Fruit fly (Drosophila melanogaster) whole organism, embryonic: Measurements from ENCODE around the gene crol.

Source experiments
- Atf3 ChIP-seq: fragments of 200-800 bp; sonication (Bioruptor generic); optimal IDR thresholded peaks from 3 replicates; lab custom pipeline; 2016; ENCODE audit warnings: missing biosample characterization, missing genetic modification characterization
- BtbVII ChIP-seq: fragments of 200-800 bp; sonication (Bioruptor generic); optimal IDR thresholded peaks from 3 replicates; lab custom pipeline; 2017; ENCODE audit warnings: missing biosample characterization, mild to moderate bottlenecking, missing genetic modification characterization
- CG11723 ChIP-seq: fragments of 200-800 bp; sonication (Bioruptor generic); optimal IDR thresholded peaks from 2 replicates; lab custom pipeline; 2017; ENCODE audit warnings: missing biosample characterization, mild to moderate bottlenecking, missing genetic modification characterization
- CG12155 ChIP-seq: fragments of 200-800 bp; sonication (Bioruptor generic); optimal IDR thresholded peaks from 3 replicates; lab custom pipeline; 2016; ENCODE audit warnings: missing biosample characterization, missing genetic modification characterization
- CG13296 ChIP-seq: fragments of 200-800 bp; sonication (Bioruptor generic); optimal IDR thresholded peaks from 3 replicates; lab custom pipeline; 2018; ENCODE audit warnings: missing biosample characterization, mild to moderate bottlenecking, missing genetic modification characterization
- CG13894 ChIP-seq: fragments of 200-800 bp; sonication (Bioruptor generic); optimal IDR thresholded peaks from 3 replicates; lab custom pipeline; 2018; ENCODE audit warnings: missing biosample characterization, mild to moderate bottlenecking, missing genetic modification characterization, moderate library complexity
- CG17328 ChIP-seq: fragments of 200-800 bp; sonication (Bioruptor generic); IDR thresholded peaks from 2 replicates; pipeline ENCODE4 v1.3.6; 2022; ENCODE audit warnings: missing biosample characterization, missing genetic modification characterization
- CG1792 ChIP-seq: fragments of 200-800 bp; sonication (Bioruptor generic); optimal IDR thresholded peaks from 2 replicates; lab custom pipeline; 2016; ENCODE audit warnings: missing biosample characterization, missing genetic modification characterization
- CG18476 ChIP-seq: fragments of 200-800 bp; sonication (Bioruptor generic); optimal IDR thresholded peaks from 2 replicates; lab custom pipeline; 2016; ENCODE audit warnings: missing biosample characterization, mild to moderate bottlenecking, missing genetic modification characterization
- CG30020 ChIP-seq: fragments of 200-800 bp; optimal IDR thresholded peaks from 2 replicates; lab custom pipeline; 2019; ENCODE audit warnings: missing biosample characterization, mild to moderate bottlenecking, missing genetic modification characterization, moderate library complexity
- CG30403 ChIP-seq: fragments of 200-800 bp; sonication (Bioruptor generic); optimal IDR thresholded peaks from 3 replicates; lab custom pipeline; 2016; ENCODE audit warnings: missing biosample characterization, missing genetic modification characterization
- CG4328 ChIP-seq: fragments of 200-800 bp; sonication (Bioruptor generic); optimal IDR thresholded peaks from 3 replicates; lab custom pipeline; 2017; ENCODE audit warnings: missing biosample characterization, missing genetic modification reagents, missing genetic modification characterization
- CG4707 ChIP-seq: fragments of 200-800 bp; sonication (Bioruptor generic); optimal IDR thresholded peaks from 2 replicates; lab custom pipeline; 2018; ENCODE audit warnings: missing biosample characterization, mild to moderate bottlenecking, missing genetic modification characterization, moderate library complexity
- CG5953 ChIP-seq: fragments of 200-800 bp; sonication (Bioruptor generic); IDR thresholded peaks from 2 replicates; pipeline ENCODE4 v1.3.6; 2022; ENCODE audit warnings: missing biosample characterization, missing genetic modification characterization
- CG6175 ChIP-seq: fragments of 200-800 bp; sonication (Bioruptor generic); IDR thresholded peaks from 3 replicates; pipeline ENCODE4 v1.3.6; 2022; ENCODE audit warnings: missing biosample characterization, missing genetic modification characterization
- CG7839 ChIP-seq: fragments of 200-800 bp; sonication (Bioruptor generic); optimal IDR thresholded peaks from 3 replicates; lab custom pipeline; 2018; ENCODE audit warnings: missing biosample characterization, mild to moderate bottlenecking, missing genetic modification characterization, moderate library complexity
- CG8944 ChIP-seq: fragments of 200-800 bp; sonication (Bioruptor generic); optimal IDR thresholded peaks from 3 replicates; lab custom pipeline; 2016; ENCODE audit warnings: missing biosample characterization, missing genetic modification characterization
- CG9797 ChIP-seq: fragments of 200-800 bp; sonication (Bioruptor generic); optimal IDR thresholded peaks from 3 replicates; lab custom pipeline; 2018; ENCODE audit warnings: missing biosample characterization, mild to moderate bottlenecking, missing genetic modification characterization
- CG9817 ChIP-seq: fragments of 200-800 bp; sonication (Bioruptor generic); optimal IDR thresholded peaks from 2 replicates; lab custom pipeline; 2018; ENCODE audit warnings: missing biosample characterization, mild to moderate bottlenecking, missing genetic modification characterization, moderate library complexity
- CHES-1-like ChIP-seq: fragments of 200-800 bp; sonication (Bioruptor generic); optimal IDR thresholded peaks from 2 replicates; lab custom pipeline; 2016; ENCODE audit warnings: missing biosample characterization, missing genetic modification characterization
- Dbx ChIP-seq: fragments of 200-800 bp; sonication (Bioruptor generic); IDR thresholded peaks from 3 replicates; pipeline ENCODE4 v1.3.6; 2022; ENCODE audit warnings: missing biosample characterization, missing genetic modification characterization
- Dll ChIP-seq: fragments of 200-800 bp; sonication (Bioruptor generic); IDR thresholded peaks from 4 replicates; pipeline ENCODE4 v1.3.6; 2022; ENCODE audit warnings: missing biosample characterization, missing genetic modification characterization; ENCODE audit not compliant: partially characterized antibody
- Doc2 ChIP-seq: fragments of 200-800 bp; sonication (Bioruptor generic); IDR thresholded peaks from 2 replicates; pipeline ENCODE4 v1.3.6; 2022; ENCODE audit warnings: missing biosample characterization, missing genetic modification characterization
- Dp ChIP-seq: fragments of 200-800 bp; sonication (Bioruptor generic); optimal IDR thresholded peaks from 2 replicates; lab custom pipeline; 2018; ENCODE audit warnings: missing biosample characterization, mild to moderate bottlenecking, missing genetic modification characterization, moderate library complexity
- Dref ChIP-seq: fragments of 200-800 bp; sonication (Bioruptor generic); IDR thresholded peaks from 2 replicates; pipeline ENCODE4 v1.3.6; 2022; ENCODE audit warnings: missing biosample characterization, missing genetic modification characterization
- E2f1 ChIP-seq: fragments of 200-800 bp; sonication (Bioruptor generic); IDR thresholded peaks from 2 replicates; pipeline ENCODE4 v1.3.6; 2022; ENCODE audit warnings: missing biosample characterization, missing genetic modification characterization
- E2f2 ChIP-seq: fragments of 200-800 bp; sonication (Bioruptor generic); IDR thresholded peaks from 2 replicates; pipeline ENCODE4 v1.3.6; 2022; ENCODE audit warnings: missing biosample characterization, missing genetic modification characterization
- Hmr ChIP-seq: fragments of 200-800 bp; sonication (Bioruptor generic); optimal IDR thresholded peaks from 3 replicates; lab custom pipeline; 2017; ENCODE audit warnings: mild to moderate bottlenecking, missing biosample characterization, missing genetic modification reagents, missing genetic modification characterization
- Hsf ChIP-seq: fragments of 200-800 bp; sonication (Bioruptor generic); optimal IDR thresholded peaks from 3 replicates; lab custom pipeline; 2016; ENCODE audit warnings: missing biosample characterization, missing genetic modification characterization
- Max ChIP-seq: fragments of 200-800 bp; sonication (Bioruptor generic); optimal IDR thresholded peaks from 2 replicates; lab custom pipeline; 2016; ENCODE audit warnings: missing biosample characterization, mild to moderate bottlenecking, missing genetic modification characterization
- Med ChIP-seq: fragments of 200-800 bp; sonication (Bioruptor generic); peaks from one replicate; lab custom pipeline; 2016; ENCODE audit warnings: missing biosample characterization, missing genetic modification characterization, mild to moderate bottlenecking, inconsistent platforms, moderate library complexity
- NC2β ChIP-seq: fragments of 200-800 bp; sonication (Bioruptor generic); optimal IDR thresholded peaks from 2 replicates; lab custom pipeline; 2016; ENCODE audit warnings: missing biosample characterization, missing genetic modification characterization
- NFAT ChIP-seq: fragments of 200-800 bp; sonication (Bioruptor generic); IDR thresholded peaks from 2 replicates; pipeline ENCODE4 v1.3.6; 2022; ENCODE audit warnings: missing biosample characterization, missing genetic modification characterization
- Pdp1 ChIP-seq, 2 experiments: fragments of 200-800 bp; sonication (Bioruptor generic); optimal IDR thresholded peaks; 3 replicates each; lab custom pipeline; 2016; ENCODE audit warnings: missing biosample characterization in 2 of 2, missing genetic modification characterization in 2 of 2, mild to moderate bottlenecking in 1 of 2, moderate library complexity in 1 of 2
- Side ChIP-seq: fragments of 200-800 bp; sonication (Bioruptor generic); optimal IDR thresholded peaks from 2 replicates; lab custom pipeline; 2016; ENCODE audit warnings: missing biosample characterization, missing genetic modification characterization
- Sin3A ChIP-seq: fragments of >200 bp; optimal IDR thresholded peaks from 2 replicates; lab custom pipeline; 2018
- Trl ChIP-seq, 3 experiments: fragments of >200 bp in 2 of 3; fragments of 200-800 bp in 1 of 3; sonication (Bioruptor generic) in 1 of 3; optimal IDR thresholded peaks; 2 replicates in 1 of 3; 3 replicates in 2 of 3; lab custom pipeline; 2016 to 2017; ENCODE audit warnings: missing biosample characterization in 1 of 3, missing genetic modification characterization in 1 of 3
- Xbp1 ChIP-seq: fragments of 200-800 bp; sonication (Bioruptor generic); optimal IDR thresholded peaks from 3 replicates; lab custom pipeline; 2016; ENCODE audit warnings: missing biosample characterization, mild to moderate bottlenecking, missing genetic modification characterization
- emc ChIP-seq: fragments of 200-800 bp; sonication (Bioruptor generic); optimal IDR thresholded peaks from 2 replicates; lab custom pipeline; 2016; ENCODE audit warnings: missing biosample characterization, missing genetic modification characterization
- esg ChIP-seq: fragments of 200-800 bp; sonication (Bioruptor generic); conservative IDR thresholded peaks from 2 replicates; pipeline ENCODE4 v1.3.6; 2022; ENCODE audit warnings: missing biosample characterization, missing genetic modification characterization
- eve ChIP-seq, 2 experiments: fragments of >200 bp; optimal IDR thresholded peaks; 2 replicates each; lab custom pipeline; 2017; ENCODE audit warnings: missing biosample characterization in 2 of 2, missing genetic modification characterization in 2 of 2
- ewg ChIP-seq: fragments of 200-800 bp; sonication (Bioruptor generic); optimal IDR thresholded peaks from 3 replicates; lab custom pipeline; 2017; ENCODE audit warnings: mild to moderate bottlenecking, missing biosample characterization, missing genetic modification reagents, missing genetic modification characterization
- her ChIP-seq: fragments of 200-800 bp; sonication (Bioruptor generic); optimal IDR thresholded peaks from 2 replicates; lab custom pipeline; 2016; ENCODE audit warnings: missing biosample characterization, missing genetic modification characterization
- hkb ChIP-seq, 2 experiments: fragments of 200-800 bp in 1 of 2; fragments of >200 bp in 1 of 2; sonication (Bioruptor generic) in 1 of 2; IDR thresholded peaks in 1 of 2; optimal IDR thresholded peaks in 1 of 2; 2 replicates each; pipeline versions ENCODE4 v1.3.6 to Lab custom; 2017 to 2022; ENCODE audit warnings: missing biosample characterization in 1 of 2, missing genetic modification characterization in 1 of 2
- maf-S ChIP-seq: fragments of 200-800 bp; sonication (Bioruptor generic); optimal IDR thresholded peaks from 2 replicates; lab custom pipeline; 2016; ENCODE audit warnings: missing biosample characterization, missing genetic modification characterization
- mam ChIP-seq: fragments of 200-800 bp; sonication (Bioruptor generic); optimal IDR thresholded peaks from 3 replicates; lab custom pipeline; 2016; ENCODE audit warnings: missing biosample characterization, missing genetic modification characterization
- slbo ChIP-seq: fragments of 200-800 bp; sonication (Bioruptor generic); IDR thresholded peaks from 2 replicates; pipeline ENCODE4 v1.3.6; 2022; ENCODE audit warnings: missing biosample characterization, missing genetic modification characterization
- stwl ChIP-seq: fragments of 200-800 bp; sonication (Bioruptor generic); optimal IDR thresholded peaks from 3 replicates; lab custom pipeline; 2018; ENCODE audit warnings: missing biosample characterization, mild to moderate bottlenecking, missing genetic modification characterization, moderate library complexity
- tin ChIP-seq: fragments of 200-800 bp; sonication (Bioruptor generic); optimal IDR thresholded peaks from 3 replicates; lab custom pipeline; 2016; ENCODE audit warnings: missing biosample characterization, missing genetic modification characterization
- trh ChIP-seq: fragments of 200-800 bp; sonication (Bioruptor generic); optimal IDR thresholded peaks from 2 replicates; lab custom pipeline; 2016; ENCODE audit warnings: missing biosample characterization, missing genetic modification characterization
- zen ChIP-seq: fragments of 200-800 bp; sonication (Bioruptor generic); optimal IDR thresholded peaks from 3 replicates; lab custom pipeline; 2018; ENCODE audit warnings: missing biosample characterization, mild to moderate bottlenecking, missing genetic modification characterization, moderate library complexity

The crol gene

dm6 chr2L:11829277-11829676 lies 20.0 kb upstream of the crol start, which contains the start of gene esc (continued):
- TF ChIP-seq CG9797 (GFP tag; lab: Kevin White, UChicago), result peak; percentile 94
- no peak for TF ChIP-seq eve (GFP tag; optimal IDR thresholded peaks at IDR 0.05; lab: Kevin White, UChicago)
- TF ChIP-seq CHES-1-like (GFP tag; lab: Kevin White, UChicago), result peak; percentile 39
- no peak for TF ChIP-seq esg (GFP tag; lab: Robert Waterston, UW)
- TF ChIP-seq CG6175 (GFP tag; lab: Robert Waterston, UW), result no peak
- peak; percentile 27 for TF ChIP-seq Xbp1
- TF ChIP-seq slbo, result peak; percentile 39; the same call in 1 of the 2 replicates
- TF ChIP-seq hkb (optimal IDR thresholded peaks at IDR 0.05; lab: Kevin White, UChicago), result peak; percentile 9
- TF ChIP-seq hkb (GFP tag; IDR thresholded peaks at IDR 0.05; lab: Robert Waterston, UW), result no peak
- TF ChIP-seq Side (GFP tag; lab: Kevin White, UChicago), result peak; percentile 24
- no peak for TF ChIP-seq Doc2 (GFP tag; lab: Robert Waterston, UW)
- peak; percentile 47 for TF ChIP-seq NC2β (GFP tag; lab: Kevin White, UChicago)
- no peak for TF ChIP-seq CG13894 (tag; lab: Kevin White, UChicago)
- TF ChIP-seq CG9817 (tag; lab: Kevin White, UChicago), result peak; percentile 23
- peak; percentile 38 for TF ChIP-seq Hmr (GFP tag; lab: Kevin White, UChicago)
- no peak for TF ChIP-seq CG4328 (GFP tag; lab: Kevin White, UChicago)
- no peak for TF ChIP-seq trh (GFP tag; lab: Kevin White, UChicago)
- TF ChIP-seq CG7839, result no peak
- TF ChIP-seq CG13296, result no peak
- peak; percentile 98 for TF ChIP-seq stwl
- peak; percentile 13 for TF ChIP-seq ewg (GFP tag; lab: Kevin White, UChicago)
- TF ChIP-seq CG1792, result peak; percentile 14
- TF ChIP-seq Atf3 (GFP tag; lab: Kevin White, UChicago), result no peak
- TF ChIP-seq emc (GFP tag; lab: Kevin White, UChicago), result peak; percentile 3
- TF ChIP-seq Trl (optimal IDR thresholded peaks at IDR 0.05; lab: Kevin White, UChicago), result no peak
- TF ChIP-seq Trl (GFP tag; optimal IDR thresholded peaks at IDR 0.05; lab: Kevin White, UChicago), result peak; percentile 18
- TF ChIP-seq E2f1 (GFP tag; lab: Robert Waterston, UW), result peak; percentile 69
- no peak for TF ChIP-seq CG11723 (GFP tag; lab: Kevin White, UChicago)
- TF ChIP-seq Sin3A (lab: Kevin White, UChicago), result peak; percentile 72
- no peak for TF ChIP-seq CG18476 (GFP tag; lab: Kevin White, UChicago)
- TF ChIP-seq CG4707 (GFP tag; lab: Kevin White, UChicago), result no peak
- peak; percentile 37 for TF ChIP-seq CG8944 (GFP tag; lab: Kevin White, UChicago)
- TF ChIP-seq Pdp1 (GFP tag; optimal IDR thresholded peaks at IDR 0.05; lab: Kevin White, UChicago), result peak in 1 of 2 experiments; percentile 30
- TF ChIP-seq E2f2 (GFP tag; lab: Robert Waterston, UW), result peak; percentile 99
- peak; percentile 37 for TF ChIP-seq Hsf (GFP tag; lab: Kevin White, UChicago)
- TF ChIP-seq CG12155 (GFP tag; lab: Kevin White, UChicago), result peak; percentile 41
- peak; percentile 50 for TF ChIP-seq Dref (GFP tag; lab: Robert Waterston, UW)
- peak; percentile 30 for TF ChIP-seq tin (GFP tag; lab: Kevin White, UChicago)
- no peak; the same call in 2 of the 3 replicates for TF ChIP-seq Dbx (GFP tag; lab: Robert Waterston, UW)
- peak; percentile 25 for TF ChIP-seq maf-S (GFP tag; lab: Kevin White, UChicago)
- peak; percentile 93 for TF ChIP-seq Med
- TF ChIP-seq BtbVII (GFP tag; lab: Kevin White, UChicago), result no peak
- TF ChIP-seq CG5953 (GFP tag; lab: Robert Waterston, UW), result no peak
- peak; percentile 4; the same call in 1 of the 2 replicates for TF ChIP-seq NFAT (GFP tag; lab: Robert Waterston, UW)
- TF ChIP-seq her (GFP tag; lab: Kevin White, UChicago), result peak; percentile 43
- peak; percentile 45 for TF ChIP-seq mam (GFP tag; lab: Kevin White, UChicago)
- TF ChIP-seq Max (GFP tag; lab: Kevin White, UChicago), result no peak
- no peak for TF ChIP-seq CG30020 (tag; lab: Kevin White, UChicago)
- peak; percentile 62 for TF ChIP-seq zen (tag; lab: Kevin White, UChicago)
- no peak for TF ChIP-seq CG17328 (GFP tag; lab: Robert Waterston, UW)
- TF ChIP-seq CG30403 (GFP tag; lab: Kevin White, UChicago), result peak; percentile 45
- peak; percentile 16; the same call in 1 of the 4 replicates for TF ChIP-seq Dll
- peak; percentile 98 for TF ChIP-seq Dp (GFP tag; lab: Kevin White, UChicago)
